Worm (Caenorhabditis elegans): ENCODE results near the gene col-3.

The col-3 gene

ce11 chrIV:8793223-8793622 is 31.4 kb upstream of the col-3 start (continued):
- TF ChIP-seq dve-1 (tag; optimal IDR thresholded peaks at IDR 0.05; ENCODE audit: insufficient read depth) (peak; percentile 37), nhr-42 (GFP tag; IDR thresholded peaks at IDR 0.05) (no peak), ceh-20 (GFP tag; IDR thresholded peaks at IDR 0.05) (peak; percentile 27; the same call in 1 of the 2 replicates), F37D6.2 (tag; optimal IDR thresholded peaks at IDR 0.05) (no peak), ceh-32 (tag; optimal IDR thresholded peaks at IDR 0.05; ENCODE audit: poor library complexity) (no peak), nhr-41 (GFP tag; IDR thresholded peaks at IDR 0.05) (no peak), mes-2 (tag; optimal IDR thresholded peaks at IDR 0.05; ENCODE audit: poor library complexity, severe bottlenecking) (no peak), pqm-1 (tag; optimal IDR thresholded peaks at IDR 0.05) (peak; percentile 80), Y48G9A.11 (GFP tag; IDR thresholded peaks at IDR 0.05) (no peak), nhr-102 (tag; optimal IDR thresholded peaks at IDR 0.05) (peak; percentile 3), nhr-25 (tag; optimal IDR thresholded peaks at IDR 0.05; ENCODE audit: borderline replicate concordance, insufficient read depth) (peak; percentile 94), nhr-28 (tag; optimal IDR thresholded peaks at IDR 0.05) (peak; percentile 84), zfp-2 (tag; optimal IDR thresholded peaks at IDR 0.05) (no peak), dmd-6 (GFP tag; IDR thresholded peaks at IDR 0.05) (peak; percentile 71), arid-1 (GFP tag; conservative IDR thresholded peaks at IDR 0.05) (no peak), F49E8.2 (tag; optimal IDR thresholded peaks at IDR 0.05; ENCODE audit: borderline replicate concordance) (no peak)

- TF ChIP-seq nhr-102 (tag; optimal IDR thresholded peaks at IDR 0.05) = peak; percentile 66
- no peak for TF ChIP-seq ceh-62 (tag; optimal IDR thresholded peaks at IDR 0.05)
- TF ChIP-seq unc-39 (tag; optimal IDR thresholded peaks at IDR 0.05) = no peak
- peak; percentile 68 for TF ChIP-seq pqm-1 (tag; optimal IDR thresholded peaks at IDR 0.05)
- no peak for TF ChIP-seq Y75B8A.6 (GFP tag; IDR thresholded peaks at IDR 0.05)
- TF ChIP-seq madf-9 (GFP tag; conservative IDR thresholded peaks at IDR 0.05) = 0 out of 2 replicates have a peak, but pooled peaks have one; percentile 3
- TF ChIP-seq lin-13 (GFP tag; optimal IDR thresholded peaks at IDR 0.05) = peak; percentile 81
- no peak for TF ChIP-seq egl-27 (tag; optimal IDR thresholded peaks at IDR 0.05)
- no peak for TF ChIP-seq aly-2 (tag; optimal IDR thresholded peaks at IDR 0.05)
- no peak for TF ChIP-seq F26F4.8 (GFP tag; conservative IDR thresholded peaks at IDR 0.05)
- TF ChIP-seq Y5F2A.4 (GFP tag; optimal IDR thresholded peaks at IDR 0.05) = no peak
- peak; percentile 96 for TF ChIP-seq mep-1 (tag; optimal IDR thresholded peaks at IDR 0.05)
- no peak for TF ChIP-seq F44E2.7 (GFP tag; IDR thresholded peaks at IDR 0.05)
- TF ChIP-seq dmd-9 (GFP tag; IDR thresholded peaks at IDR 0.05) = no peak
- peak; percentile 100 for TF ChIP-seq set-16 (GFP tag; IDR thresholded peaks at IDR 0.05)
- TF ChIP-seq zfp-3 (GFP tag; conservative IDR thresholded peaks at IDR 0.05) = no peak
- TF ChIP-seq dmd-8 (GFP tag; IDR thresholded peaks at IDR 0.05) = no peak
- peak; percentile 87 for TF ChIP-seq ctbp-1 (GFP tag; IDR thresholded peaks at IDR 0.05)
- peak; percentile 52 for TF ChIP-seq lin-39 (tag; optimal IDR thresholded peaks at IDR 0.05)
- peak; percentile 93 for TF ChIP-seq mxl-3 (GFP tag; optimal IDR thresholded peaks at IDR 0.05)
- peak; percentile 35; the same call in 1 of the 2 replicates for TF ChIP-seq nhr-42 (GFP tag; IDR thresholded peaks at IDR 0.05)
- TF ChIP-seq mdt-29 (GFP tag; IDR thresholded peaks at IDR 0.05) = no peak
- TF ChIP-seq nhr-111 (GFP tag; optimal IDR thresholded peaks at IDR 0.05) = no peak
- peak; percentile 99 for TF ChIP-seq hlh-11 (tag; optimal IDR thresholded peaks at IDR 0.05)
- peak; percentile 27 for TF ChIP-seq F10B5.3 (tag; optimal IDR thresholded peaks at IDR 0.05)
- TF ChIP-seq zfp-2 (tag; optimal IDR thresholded peaks at IDR 0.05) = no peak
- TF ChIP-seq ceh-82 (tag; optimal IDR thresholded peaks at IDR 0.05) = no peak
- peak; percentile 70 for TF ChIP-seq nhr-28 (tag; optimal IDR thresholded peaks at IDR 0.05)
- no peak for TF ChIP-seq nhr-76 (tag; optimal IDR thresholded peaks at IDR 0.05)
- TF ChIP-seq ztf-7 (tag; optimal IDR thresholded peaks at IDR 0.05) = no peak
- peak; percentile 51 for TF ChIP-seq nhr-6 (tag; optimal IDR thresholded peaks at IDR 0.05)
- peak; percentile 23 for TF ChIP-seq fkh-10 (GFP tag; optimal IDR thresholded peaks at IDR 0.05)
- no peak for TF ChIP-seq Y48G9A.11 (GFP tag; IDR thresholded peaks at IDR 0.05)
- no peak for TF ChIP-seq zip-2 (tag; optimal IDR thresholded peaks at IDR 0.05)
- TF ChIP-seq unc-130 (GFP tag; optimal IDR thresholded peaks at IDR 0.05) = no peak
- TF ChIP-seq ceh-32 (tag; optimal IDR thresholded peaks at IDR 0.05; ENCODE audit: poor library complexity) = peak; percentile 15
- TF ChIP-seq tra-1 (GFP tag; IDR thresholded peaks at IDR 0.05) = peak; percentile 93
- TF ChIP-seq mdl-1 (tag; optimal IDR thresholded peaks at IDR 0.05) = peak; percentile 73 to 97
These were observed 29.5 kb upstream of the col-3 start for ce11 chrIV:8794895-8795665.
